Worm (Caenorhabditis elegans): ENCODE data around the gene C15F1.8.

C15F1.8 gene

ce11 chrII:6989830-6990287 is 12.2 kb upstream of the C15F1.8 start, which contains the start of gene C15F1.1:
Gene C15F1.1 (plus strand): TSS chrII:6989880.
- no peak for TF ChIP-seq snpc-4 (GFP tag; optimal IDR thresholded peaks at IDR 0.05)
- TF ChIP-seq snpc-4 (tag; optimal IDR thresholded peaks at IDR 0.05) = peak in 2 of 4 experiments; percentile 32 to 56
- no peak for TF ChIP-seq Y53F4B.3 (GFP tag; IDR thresholded peaks at IDR 0.05)

- TF ChIP-seq B0261.1 (tag; optimal IDR thresholded peaks at IDR 0.05) (peak; percentile 3), tbp1 (GFP tag; optimal IDR thresholded peaks at IDR 0.05) (peak; percentile 59)
Observed at ce11 chrII:6982949-6983348, 5.3 kb upstream of the C15F1.8 start.

ce11 chrII:6979646-6980045 is 2.0 kb upstream of the C15F1.8 start, which contains the start of gene C15F1.2:
Gene C15F1.2 (plus strand): TSS chrII:6979953.
- no peak for TF ChIP-seq Y53G8AR.9 (GFP tag; conservative IDR thresholded peaks at IDR 0.05)
- TF ChIP-seq ceh-100 (GFP tag; IDR thresholded peaks at IDR 0.05) = no peak
- TF ChIP-seq athp-1 (tag; optimal IDR thresholded peaks at IDR 0.05) = no peak
- TF ChIP-seq D2030.7 (GFP tag; IDR thresholded peaks at IDR 0.05) = no peak
- no peak for TF ChIP-seq him-1 (tag; optimal IDR thresholded peaks at IDR 0.05)
- no peak for TF ChIP-seq ceh-58 (GFP tag; IDR thresholded peaks at IDR 0.05)
- TF ChIP-seq egl-18 (GFP tag; IDR thresholded peaks at IDR 0.05) = no peak
- no peak for TF ChIP-seq hmg-1.2 (GFP tag; IDR thresholded peaks at IDR 0.05)
- no peak for TF ChIP-seq efl-1 (GFP tag; optimal IDR thresholded peaks at IDR 0.05)

- TF ChIP-seq ztf-6 (GFP tag; IDR thresholded peaks at IDR 0.05) (no peak), madf-8 (GFP tag; conservative IDR thresholded peaks at IDR 0.05) (no peak), K12H6.12 (tag; optimal IDR thresholded peaks at IDR 0.05) (no peak), F49E8.2 (tag; optimal IDR thresholded peaks at IDR 0.05; ENCODE audit: insufficient read depth) (no peak), nfyb-1 (GFP tag; IDR thresholded peaks at IDR 0.05) (no peak), nfya-2 (GFP tag; IDR thresholded peaks at IDR 0.05) (no peak), F57A8.1 (GFP tag; optimal IDR thresholded peaks at IDR 0.05) (no peak), akir-1 (GFP tag; optimal IDR thresholded peaks at IDR 0.05) (no peak), chd-7 (tag; optimal IDR thresholded peaks at IDR 0.05) (no peak), snpc-1.1 (tag; optimal IDR thresholded peaks at IDR 0.05; ENCODE audit: insufficient read depth) (no peak)
Observed at ce11 chrII:6978908-6979307, 1.3 kb upstream of the C15F1.8 start.

ce11 chrII:6975725-6976124 is 1.9 kb downstream of the C15F1.8 start:
- TF ChIP-seq rec-8 (tag; optimal IDR thresholded peaks at IDR 0.05) (peak in 1 of 2 experiments; percentile 1), madf-6 (GFP tag; IDR thresholded peaks at IDR 0.05) (peak; percentile 45; the same call in 1 of the 2 replicates), snpc-3.4 (tag; optimal IDR thresholded peaks at IDR 0.05) (peak; percentile 1), ztf-22 (GFP tag; optimal IDR thresholded peaks at IDR 0.05) (no peak), lsl-1 (GFP tag; optimal IDR thresholded peaks at IDR 0.05) (peak; percentile 55)

ce11 chrII:6974011-6974410 is 3.6 kb downstream of the C15F1.8 start:
- no peak for TF ChIP-seq nhr-80 (tag; optimal IDR thresholded peaks at IDR 0.05)
- peak; percentile 48 for TF ChIP-seq dpl-1 (GFP tag; optimal IDR thresholded peaks at IDR 0.05)
- no peak for TF ChIP-seq die-1 (tag; optimal IDR thresholded peaks at IDR 0.05)
- peak; percentile 14; the same call in 1 of the 2 replicates for TF ChIP-seq mcd-1 (GFP tag; IDR thresholded peaks at IDR 0.05)
- TF ChIP-seq F37B4.10 (GFP tag; IDR thresholded peaks at IDR 0.05) = no peak
- TF ChIP-seq efl-1 (GFP tag; optimal IDR thresholded peaks at IDR 0.05) = peak; percentile 54
- TF ChIP-seq hmg-1.2 (GFP tag; IDR thresholded peaks at IDR 0.05) = peak; percentile 31; the same call in 1 of the 2 replicates
- no peak for TF ChIP-seq ceh-40 (GFP tag; IDR thresholded peaks at IDR 0.05)
- TF ChIP-seq lin-54 (GFP tag; optimal IDR thresholded peaks at IDR 0.05) = peak; percentile 68
- no peak for TF ChIP-seq snpc-4 (GFP tag; optimal IDR thresholded peaks at IDR 0.05)
- TF ChIP-seq snpc-4 (tag; optimal IDR thresholded peaks at IDR 0.05) = peak in 1 of 4 experiments; percentile 11
- peak; percentile 55; the same call in 1 of the 2 replicates for TF ChIP-seq attf-3 (GFP tag; conservative IDR thresholded peaks at IDR 0.05)
- no peak for TF ChIP-seq xnd-1 (tag; optimal IDR thresholded peaks at IDR 0.05)
- no peak for TF ChIP-seq F22D6.2 (tag; optimal IDR thresholded peaks at IDR 0.05)
- peak in 2 of 3 experiments; percentile 6 to 72 for TF ChIP-seq lin-35 (GFP tag; optimal IDR thresholded peaks at IDR 0.05)
